Worm (Caenorhabditis elegans) whole organism, midembryonic: ENCODE data around the gene cey-4.
A peak's percentile ranks its signal among the peaks of the same experiment; 100 is the strongest.

Source experiments
- T22C8.4 ChIP-seq: fragments of 200-800 bp; sonication (Bioruptor generic); IDR thresholded peaks from 2 replicates; pipeline ENCODE4 v1.3.6; 2022; ENCODE audit warnings: missing genetic modification characterization, missing compliant biosample characterization
- cog-1 ChIP-seq: sonication (generic microtip); optimal IDR thresholded peaks from 2 replicates; lab custom pipeline; 2016; ENCODE audit warnings: missing genetic modification characterization, missing compliant biosample characterization
- flt-1 ChIP-seq: fragments of 200-800 bp; sonication (Bioruptor generic); IDR thresholded peaks from 2 replicates; pipeline ENCODE4 v1.3.6; 2022; ENCODE audit warnings: missing genetic modification characterization, missing compliant biosample characterization
- klf-2 ChIP-seq: fragments of 200-800 bp; sonication (Bioruptor generic); conservative IDR thresholded peaks from 2 replicates; pipeline ENCODE4 v1.3.6; 2022; ENCODE audit warnings: missing genetic modification reagents, missing genetic modification characterization, missing compliant biosample characterization
- med-1 ChIP-seq: sonication (generic microtip); optimal IDR thresholded peaks from 2 replicates; lab custom pipeline; 2017; ENCODE audit warnings: missing genetic modification characterization, mild to moderate bottlenecking, missing compliant biosample characterization, antibody characterized with exemption, missing genetic modification reagents; ENCODE audit not compliant: insufficient read depth
- ref-1 ChIP-seq: fragments of 200-800 bp; sonication (Bioruptor generic); conservative IDR thresholded peaks from 2 replicates; pipeline ENCODE4 v1.3.6; 2022; ENCODE audit warnings: missing genetic modification reagents, missing genetic modification characterization, missing compliant biosample characterization
- tab-1 ChIP-seq: fragments of 200-800 bp; sonication (Bioruptor generic); IDR thresholded peaks from 2 replicates; pipeline ENCODE4 v1.3.6; 2022; ENCODE audit warnings: missing genetic modification characterization, missing compliant biosample characterization
- ztf-23 ChIP-seq: fragments of 200-800 bp; sonication (Bioruptor generic); IDR thresholded peaks from 2 replicates; pipeline ENCODE4 v1.3.6; 2022; ENCODE audit warnings: missing genetic modification reagents, missing genetic modification characterization, missing compliant biosample characterization
- ztf-29 ChIP-seq: fragments of 200-800 bp; sonication (Bioruptor generic); IDR thresholded peaks from 2 replicates; pipeline ENCODE4 v1.3.6; 2022; ENCODE audit warnings: missing genetic modification reagents, missing genetic modification characterization, missing compliant biosample characterization

Gene cey-4

ce11 chrIII:10856830-10857229 is 11.7 kb downstream of the cey-4 start:
- TF ChIP-seq ztf-23 (GFP tag; lab: Robert Waterston, UW) (peak; percentile 78), cog-1 (tag; lab: Kevin White, UChicago) (no peak), klf-2 (GFP tag; lab: Robert Waterston, UW) (peak; percentile 70; the same call in 1 of the 2 replicates), T22C8.4 (0 out of 2 replicates have a peak, but pooled peaks have one; percentile 32), tab-1 (GFP tag; lab: Robert Waterston, UW) (no peak), ref-1 (GFP tag; lab: Robert Waterston, UW) (peak; percentile 28; the same call in 1 of the 2 replicates), med-1 (GFP tag; lab: Kevin White, UChicago) (no peak), ztf-29 (GFP tag; lab: Robert Waterston, UW) (no peak), flt-1 (GFP tag; lab: Robert Waterston, UW) (peak; percentile 66; the same call in 1 of the 2 replicates)

ce11 chrIII:10855398-10855880 is 13.1 kb downstream of the cey-4 start, which contains the start of gene Y39A1C.1:
Y39A1C.1 (plus strand) TSS chrIII:10855448.
- TF ChIP-seq ztf-23 (GFP tag; lab: Robert Waterston, UW) (no peak), klf-2 (GFP tag; lab: Robert Waterston, UW) (no peak)

ce11 chrIII:10848858-10849257 is 19.6 kb downstream of the cey-4 start, which contains the start of the genes fbxb-85 and hex-3:
fbxb-85 (minus strand) TSS chrIII:10848963.
hex-3 (plus strand) TSS chrIII:10849222.
- TF ChIP-seq cog-1 (tag; lab: Kevin White, UChicago) = peak; percentile 71
- peak; percentile 51 for TF ChIP-seq med-1 (GFP tag; lab: Kevin White, UChicago)
- peak; percentile 89 for TF ChIP-seq flt-1 (GFP tag; lab: Robert Waterston, UW)
- 0 out of 2 replicates have a peak, but pooled peaks have one; percentile 50 for TF ChIP-seq klf-2 (GFP tag; lab: Robert Waterston, UW)
- TF ChIP-seq T22C8.4 = peak; percentile 73
- TF ChIP-seq ref-1 (GFP tag; lab: Robert Waterston, UW) = 0 out of 2 replicates have a peak, but pooled peaks have one; percentile 45
- 0 out of 2 replicates have a peak, but pooled peaks have one; percentile 54 for TF ChIP-seq ztf-29 (GFP tag; lab: Robert Waterston, UW)
- TF ChIP-seq ztf-23 (GFP tag; lab: Robert Waterston, UW) = peak; percentile 90
- TF ChIP-seq tab-1 (GFP tag; lab: Robert Waterston, UW) = peak; percentile 66; the same call in 1 of the 2 replicates

- TF ChIP-seq ztf-23 (GFP tag; lab: Robert Waterston, UW) (peak; percentile 35; the same call in 1 of the 2 replicates), cog-1 (tag; lab: Kevin White, UChicago) (no peak)
Measured at ce11 chrIII:10844873-10845272, 23.6 kb downstream of the cey-4 start, which contains the start of gene pde-12. pde-12 (minus strand) TSS chrIII:10845020.

ce11 chrIII:10832636-10833035 is 35.9 kb downstream of the cey-4 start, which contains the start of gene sbsp-1:
sbsp-1 (plus strand) TSS chrIII:10832936.
- no peak for TF ChIP-seq ref-1 (GFP tag; lab: Robert Waterston, UW)
- no peak for TF ChIP-seq med-1 (GFP tag; lab: Kevin White, UChicago)
- TF ChIP-seq klf-2 (GFP tag; lab: Robert Waterston, UW) = no peak
- no peak for TF ChIP-seq tab-1 (GFP tag; lab: Robert Waterston, UW)
- no peak for TF ChIP-seq cog-1 (tag; lab: Kevin White, UChicago)
- TF ChIP-seq T22C8.4 = no peak
- no peak for TF ChIP-seq ztf-23 (GFP tag; lab: Robert Waterston, UW)
- no peak for TF ChIP-seq ztf-29 (GFP tag; lab: Robert Waterston, UW)
- no peak for TF ChIP-seq flt-1 (GFP tag; lab: Robert Waterston, UW)

ce11 chrIII:10831483-10831882 is 37.0 kb downstream of the cey-4 start:
- no peak for TF ChIP-seq ref-1 (GFP tag; lab: Robert Waterston, UW)
- no peak for TF ChIP-seq flt-1 (GFP tag; lab: Robert Waterston, UW)
- TF ChIP-seq ztf-23 (GFP tag; lab: Robert Waterston, UW) = no peak
- no peak for TF ChIP-seq tab-1 (GFP tag; lab: Robert Waterston, UW)
- no peak for TF ChIP-seq ztf-29 (GFP tag; lab: Robert Waterston, UW)
- no peak for TF ChIP-seq cog-1 (tag; lab: Kevin White, UChicago)
- TF ChIP-seq T22C8.4 = no peak
- no peak for TF ChIP-seq klf-2 (GFP tag; lab: Robert Waterston, UW)
- no peak for TF ChIP-seq med-1 (GFP tag; lab: Kevin White, UChicago)

- TF ChIP-seq klf-2 (GFP tag; lab: Robert Waterston, UW) (no peak), tab-1 (GFP tag; lab: Robert Waterston, UW) (no peak), cog-1 (tag; lab: Kevin White, UChicago) (no peak), ztf-29 (GFP tag; lab: Robert Waterston, UW) (no peak), T22C8.4 (no peak), ref-1 (GFP tag; lab: Robert Waterston, UW) (no peak), med-1 (GFP tag; lab: Kevin White, UChicago) (no peak), ztf-23 (GFP tag; lab: Robert Waterston, UW) (no peak)
Measured at ce11 chrIII:10825088-10825487, 43.4 kb downstream of the cey-4 start.

- TF ChIP-seq flt-1 (GFP tag; lab: Robert Waterston, UW) = no peak
- no peak for TF ChIP-seq ztf-23 (GFP tag; lab: Robert Waterston, UW)
- no peak for TF ChIP-seq ref-1 (GFP tag; lab: Robert Waterston, UW)
- TF ChIP-seq T22C8.4 = no peak
- no peak for TF ChIP-seq cog-1 (tag; lab: Kevin White, UChicago)
- TF ChIP-seq klf-2 (GFP tag; lab: Robert Waterston, UW) = no peak
- no peak for TF ChIP-seq ztf-29 (GFP tag; lab: Robert Waterston, UW)
- no peak for TF ChIP-seq tab-1 (GFP tag; lab: Robert Waterston, UW)
- TF ChIP-seq med-1 (GFP tag; lab: Kevin White, UChicago) = no peak
Measured at ce11 chrIII:10824206-10824605, 44.3 kb downstream of the cey-4 start.

- TF ChIP-seq ref-1 (GFP tag; lab: Robert Waterston, UW) (no peak), cog-1 (tag; lab: Kevin White, UChicago) (no peak), ztf-23 (GFP tag; lab: Robert Waterston, UW) (no peak), flt-1 (GFP tag; lab: Robert Waterston, UW) (no peak), T22C8.4 (no peak), med-1 (GFP tag; lab: Kevin White, UChicago) (no peak), klf-2 (GFP tag; lab: Robert Waterston, UW) (no peak), tab-1 (GFP tag; lab: Robert Waterston, UW) (no peak), ztf-29 (GFP tag; lab: Robert Waterston, UW) (no peak)
Measured at ce11 chrIII:10822494-10823113, 45.9 kb downstream of the cey-4 start.
